Worm (Caenorhabditis elegans): ENCODE measurements around the gene fbxa-197.

- no peak for TF ChIP-seq cog-1 (tag; optimal IDR thresholded peaks at IDR 0.05)
- no peak for TF ChIP-seq T22C8.4 (GFP tag; IDR thresholded peaks at IDR 0.05)
- TF ChIP-seq tab-1 (GFP tag; IDR thresholded peaks at IDR 0.05): no peak
- no peak for TF ChIP-seq ref-1 (GFP tag; conservative IDR thresholded peaks at IDR 0.05)
- TF ChIP-seq flt-1 (GFP tag; IDR thresholded peaks at IDR 0.05): no peak
- TF ChIP-seq ztf-23 (GFP tag; IDR thresholded peaks at IDR 0.05): no peak
- no peak for TF ChIP-seq ztf-29 (GFP tag; IDR thresholded peaks at IDR 0.05)
These were observed 25.2 kb downstream of the fbxa-197 start, which contains the start of gene T06C12.11 for ce11 chrV:15892696-15893095.
